Worm (Caenorhabditis elegans): Measurements from ENCODE around the gene inft-2.
A peak's percentile ranks its signal among the peaks of the same experiment; 100 is the strongest.

inft-2 gene

DNA sequence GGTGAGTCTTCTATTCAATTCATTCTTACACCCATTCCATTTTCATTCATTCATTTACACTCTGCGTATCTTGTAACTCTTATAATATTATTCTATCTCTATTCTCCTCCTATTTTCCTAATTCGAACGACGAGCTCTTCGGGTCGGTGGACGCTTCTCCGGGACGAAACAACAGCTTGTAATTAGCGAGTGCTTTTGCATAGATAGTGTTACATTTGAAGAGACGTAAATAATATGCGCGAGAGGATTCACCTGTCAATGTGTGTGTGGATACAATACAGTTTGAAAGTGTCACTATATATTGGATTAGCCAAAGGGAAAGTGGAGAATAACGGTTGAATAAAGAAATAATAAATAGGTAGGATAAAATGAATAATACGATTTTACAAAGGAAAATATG is 18.5 kb downstream of the inft-2 start:
- TF ChIP-seq unc-98 (GFP tag; IDR thresholded peaks at IDR 0.05) (no peak), ceh-88 (GFP tag; IDR thresholded peaks at IDR 0.05) (no peak), egl-13 (tag; optimal IDR thresholded peaks at IDR 0.05) (no peak), aly-2 (tag; optimal IDR thresholded peaks at IDR 0.05) (no peak), ztf-11 (tag; optimal IDR thresholded peaks at IDR 0.05) (no peak), C04F5.9 (tag; optimal IDR thresholded peaks at IDR 0.05) (no peak), nhr-76 (tag; optimal IDR thresholded peaks at IDR 0.05) (no peak), zag-1 (tag; optimal IDR thresholded peaks at IDR 0.05) (no peak)

DNA sequence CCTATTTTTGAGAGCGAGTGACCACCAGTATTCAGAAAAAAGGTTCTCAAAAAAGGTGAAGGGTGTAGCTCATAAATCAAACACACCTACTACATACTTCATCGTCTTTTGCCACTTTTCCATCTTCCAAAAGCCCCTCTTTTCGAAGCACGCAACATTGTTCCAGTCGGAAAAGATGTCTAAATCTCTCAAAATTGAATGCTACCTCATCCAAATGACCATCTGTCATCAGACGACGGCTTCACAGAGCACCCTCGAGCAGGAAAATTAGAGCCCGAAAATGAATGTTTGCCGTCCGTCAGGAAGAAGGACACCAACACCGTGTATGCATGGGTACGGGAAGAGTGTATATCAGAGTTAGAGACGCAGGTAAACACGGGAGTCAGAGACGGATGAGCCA is 19.4 kb downstream of the inft-2 start:
- TF ChIP-seq unc-130 (tag; optimal IDR thresholded peaks at IDR 0.05) (no peak), hlh-4 (tag; optimal IDR thresholded peaks at IDR 0.05) (no peak), hlh-17 (GFP tag; optimal IDR thresholded peaks at IDR 0.05; ENCODE audit: borderline replicate concordance) (no peak), C16A3.4 (tag; optimal IDR thresholded peaks at IDR 0.05) (no peak), nhr-84 (tag; optimal IDR thresholded peaks at IDR 0.05) (no peak), nhr-12 (tag; optimal IDR thresholded peaks at IDR 0.05) (no peak), tbx-2 (tag; optimal IDR thresholded peaks at IDR 0.05) (peak; percentile 6)

- TF ChIP-seq lin-14 (GFP tag; optimal IDR thresholded peaks at IDR 0.05) (peak; percentile 9), ces-1 (GFP tag; optimal IDR thresholded peaks at IDR 0.05) (no peak)
Observed at ce11 chrV:13022265-13022664, 20.1 kb downstream of the inft-2 start.

DNA sequence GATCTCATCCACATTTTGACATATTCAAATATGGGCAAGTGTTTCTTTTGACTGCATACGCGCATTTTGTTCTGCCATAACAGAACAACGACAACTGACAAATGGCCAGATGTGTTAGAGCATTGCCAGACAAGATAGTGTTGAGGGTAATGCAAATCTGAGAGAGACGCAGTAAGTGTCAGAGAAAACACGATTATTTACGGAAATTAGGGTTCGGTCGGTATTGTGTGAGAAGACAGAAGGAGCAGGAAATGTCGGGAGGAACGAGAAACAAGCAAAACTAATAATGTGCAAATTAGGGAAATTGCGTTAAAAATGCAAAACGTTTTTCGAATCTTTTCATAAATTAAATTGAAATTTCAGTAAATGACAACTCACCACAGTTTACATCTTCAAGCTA is 22.4 kb downstream of the inft-2 start:
- peak; percentile 33 for TF ChIP-seq lin-14 (GFP tag; optimal IDR thresholded peaks at IDR 0.05)
- no peak for TF ChIP-seq elt-2 (tag; optimal IDR thresholded peaks at IDR 0.05)

ce11 chrV:13025283-13025682 is 23.2 kb downstream of the inft-2 start:
- TF ChIP-seq nhr-84 (tag; optimal IDR thresholded peaks at IDR 0.05) (no peak), ets-5 (GFP tag; IDR thresholded peaks at IDR 0.05) (no peak), lin-35 (GFP tag; optimal IDR thresholded peaks at IDR 0.05) (no peak), lin-14 (GFP tag; optimal IDR thresholded peaks at IDR 0.05) (no peak), nhr-11 (tag; optimal IDR thresholded peaks at IDR 0.05) (no peak), ztf-11 (tag; optimal IDR thresholded peaks at IDR 0.05) (no peak), nhr-47 (tag; optimal IDR thresholded peaks at IDR 0.05) (no peak), nhr-12 (tag; optimal IDR thresholded peaks at IDR 0.05) (no peak), skn-1 (tag; optimal IDR thresholded peaks at IDR 0.05) (no peak), mep-1 (tag; optimal IDR thresholded peaks at IDR 0.05) (no peak), Y116A8C.19 (tag; optimal IDR thresholded peaks at IDR 0.05; ENCODE audit: borderline replicate concordance) (no peak), alr-1 (tag; optimal IDR thresholded peaks at IDR 0.05; ENCODE audit: borderline replicate concordance) (no peak), ama-1 (optimal IDR thresholded peaks at IDR 0.05) (no peak), ztf-4 (tag; optimal IDR thresholded peaks at IDR 0.05) (no peak), nhr-28 (tag; optimal IDR thresholded peaks at IDR 0.05) (no peak), fkh-10 (GFP tag; optimal IDR thresholded peaks at IDR 0.05) (no peak), tbx-2 (tag; optimal IDR thresholded peaks at IDR 0.05) (no peak)

DNA sequence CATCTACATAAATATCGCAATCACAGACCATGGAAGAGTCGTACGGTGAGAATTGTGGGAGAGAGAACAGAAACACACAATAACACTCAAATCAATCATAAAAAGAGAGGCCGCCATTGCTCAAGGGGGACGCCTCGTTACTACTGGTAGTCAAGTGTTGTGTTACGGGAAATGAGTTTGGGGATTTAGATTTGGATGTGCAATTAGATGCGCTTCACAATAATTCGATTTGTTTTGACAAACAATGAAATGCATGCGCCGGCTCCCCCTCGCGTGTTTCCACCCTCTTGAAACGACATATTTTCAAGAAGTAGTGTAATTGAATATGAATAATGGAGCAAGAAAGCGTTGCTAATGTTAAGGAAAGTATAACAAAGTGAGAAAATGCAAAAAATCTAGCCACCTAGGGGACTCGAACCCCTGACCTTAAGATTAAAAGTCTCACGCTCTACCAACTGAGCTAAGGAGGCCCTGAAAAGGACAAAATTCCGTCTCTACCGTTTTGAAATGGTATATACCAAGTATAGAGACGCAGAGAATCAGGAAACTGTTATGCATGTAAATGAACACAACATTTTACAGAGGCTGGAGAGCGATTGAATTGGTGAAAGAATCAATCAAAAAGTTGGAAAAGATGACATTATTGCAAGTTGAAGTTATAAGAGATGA is 24.6 kb downstream of the inft-2 start:
- TF ChIP-seq lin-14 (GFP tag; optimal IDR thresholded peaks at IDR 0.05) (peak; percentile 20), nhr-85 (tag) (peak; percentile 10), lin-35 (GFP tag; optimal IDR thresholded peaks at IDR 0.05) (peak in 1 of 2 experiments; percentile 20), ets-5 (GFP tag; IDR thresholded peaks at IDR 0.05) (no peak)

ce11 chrV:13028871-13029270 is 26.8 kb downstream of the inft-2 start:
- TF ChIP-seq lin-13 (GFP tag; optimal IDR thresholded peaks at IDR 0.05) (no peak), vab-15 (tag; optimal IDR thresholded peaks at IDR 0.05) (no peak), lin-39 (tag; optimal IDR thresholded peaks at IDR 0.05) (no peak), hpl-2 (GFP tag; optimal IDR thresholded peaks at IDR 0.05) (no peak), nhr-11 (tag; optimal IDR thresholded peaks at IDR 0.05) (no peak), tlp-1 (tag; optimal IDR thresholded peaks at IDR 0.05) (no peak), unc-130 (tag; optimal IDR thresholded peaks at IDR 0.05) (no peak), hlh-4 (tag; optimal IDR thresholded peaks at IDR 0.05) (no peak), lir-3 (tag; optimal IDR thresholded peaks at IDR 0.05; ENCODE audit: poor library complexity) (no peak), unc-86 (tag; optimal IDR thresholded peaks at IDR 0.05) (peak; percentile 52), snpc-4 (tag; optimal IDR thresholded peaks at IDR 0.05) (no peak), efl-1 (optimal IDR thresholded peaks at IDR 0.05) (no peak), efl-1 (GFP tag; optimal IDR thresholded peaks at IDR 0.05 in 1 of 2) (peak in 1 of 2 experiments; percentile 58), fkh-4 (tag; optimal IDR thresholded peaks at IDR 0.05; ENCODE audit: borderline replicate concordance) (no peak), nhr-12 (tag; optimal IDR thresholded peaks at IDR 0.05) (no peak)

Measured in whole organism, L1 larva.